Fruit fly (Drosophila melanogaster): Measurements from ENCODE around the gene Syx1A.

Gene Syx1A

dm6 chr3R:24054227-24054626 is 51.3 kb downstream of the Syx1A start, which contains the start of gene CG6000:
Gene CG6000, plus strand, starts transcription at chr3R:24054391.
- TF ChIP-seq sage (GFP tag; optimal IDR thresholded peaks at IDR 0.05) (no peak), Myc (optimal IDR thresholded peaks at IDR 0.05) (peak; percentile 34)

DNA sequence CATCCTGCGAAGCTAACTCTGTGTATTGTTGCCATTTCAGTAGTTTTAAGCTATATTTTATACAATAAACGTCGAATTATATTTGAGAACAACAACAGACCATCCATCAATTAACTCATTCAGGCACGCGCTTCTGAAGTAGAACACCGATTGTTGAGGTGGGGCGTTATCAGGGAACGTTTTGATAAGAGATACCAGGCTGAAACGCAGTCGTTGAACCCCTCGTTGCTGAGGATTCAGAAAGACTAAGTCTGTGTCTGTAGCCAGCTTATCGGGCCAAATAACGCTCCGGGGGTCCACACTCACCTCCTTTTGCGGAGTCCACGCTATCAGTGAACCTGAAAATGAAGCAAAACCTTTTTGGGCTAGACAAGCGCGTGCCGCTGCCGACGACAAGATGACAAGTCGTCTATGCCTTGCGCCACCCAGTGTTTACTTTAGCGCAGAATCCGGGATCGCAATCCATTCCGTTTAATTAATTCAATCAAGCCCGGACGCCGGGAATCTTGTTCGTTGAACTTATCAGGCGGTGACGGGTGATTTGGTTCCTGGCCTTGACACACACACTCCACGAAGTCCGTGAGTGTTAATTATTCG is 52.0 kb downstream of the Syx1A start:
- TF ChIP-seq CG9705 (GFP tag; optimal IDR thresholded peaks at IDR 0.05) (no peak), Hr78 (GFP tag; optimal IDR thresholded peaks at IDR 0.05) (no peak), sage (GFP tag; optimal IDR thresholded peaks at IDR 0.05) (no peak), CG32264 (GFP tag; optimal IDR thresholded peaks at IDR 0.05) (no peak), Myc (optimal IDR thresholded peaks at IDR 0.05) (no peak), br (GFP tag; optimal IDR thresholded peaks at IDR 0.05) (peak; percentile 84), h (GFP tag; optimal IDR thresholded peaks at IDR 0.05) (peak; percentile 95), CrebA (GFP tag; optimal IDR thresholded peaks at IDR 0.05; ENCODE audit: borderline replicate concordance) (no peak), ey (GFP tag; optimal IDR thresholded peaks at IDR 0.05) (no peak), N (GFP tag; optimal IDR thresholded peaks at IDR 0.05) (no peak), Rel (GFP tag; optimal IDR thresholded peaks at IDR 0.05) (no peak), Rel (tag; optimal IDR thresholded peaks at IDR 0.05) (peak; percentile 95), Jra (GFP tag; optimal IDR thresholded peaks at IDR 0.05) (no peak), GATAd (GFP tag; optimal IDR thresholded peaks at IDR 0.05) (no peak), dmrt93B (GFP tag; optimal IDR thresholded peaks at IDR 0.05) (no peak), Hnf4 (GFP tag; optimal IDR thresholded peaks at IDR 0.05) (no peak), usp (GFP tag; optimal IDR thresholded peaks at IDR 0.05) (no peak), Vsx2 (GFP tag; optimal IDR thresholded peaks at IDR 0.05; ENCODE audit: partially characterized antibody) (no peak), dl (GFP tag; optimal IDR thresholded peaks at IDR 0.05; ENCODE audit: insufficient read depth in 1 of 2, partially characterized antibody in 2 of 2) (no peak), Dfd (GFP tag; optimal IDR thresholded peaks at IDR 0.05) (no peak), Hr83 (GFP tag; optimal IDR thresholded peaks at IDR 0.05; ENCODE audit: poor library complexity, severe bottlenecking) (no peak)
